Worm (Caenorhabditis elegans): ENCODE data around the gene gly-20.

gly-20 gene

DNA sequence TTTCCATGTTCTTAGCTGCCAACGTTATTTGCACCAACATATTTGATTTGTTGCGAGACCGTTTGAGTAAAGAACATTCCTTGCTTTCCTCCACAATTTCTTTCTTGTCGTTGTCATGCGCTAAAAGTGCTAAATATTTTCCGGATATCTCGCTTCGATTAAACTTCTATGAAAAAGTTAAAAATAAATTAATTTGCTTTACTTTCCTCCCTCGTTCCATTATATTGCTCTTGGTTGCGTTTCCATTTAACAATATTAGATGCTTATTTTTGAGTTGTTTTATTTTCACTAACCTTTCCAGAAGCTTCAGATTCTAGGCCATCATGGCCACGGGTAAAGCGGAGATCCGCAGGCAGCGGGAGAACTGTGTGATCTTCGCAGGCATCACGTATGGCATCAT is 40.8 kb upstream of the gly-20 start, which contains the start of gene pgap-1:
Gene pgap-1, plus strand, starts transcription at position 301 of the 400 bp plus-strand sequence.
- no peak for TF ChIP-seq ztf-6 (GFP tag; IDR thresholded peaks at IDR 0.05)
- no peak for TF ChIP-seq F10E7.11 (tag; optimal IDR thresholded peaks at IDR 0.05)
- no peak for TF ChIP-seq sea-2 (GFP tag; IDR thresholded peaks at IDR 0.05)
- TF ChIP-seq repo-1 (tag; optimal IDR thresholded peaks at IDR 0.05), result no peak
- TF ChIP-seq lag-1 (GFP tag; IDR thresholded peaks at IDR 0.05), result no peak
- TF ChIP-seq let-526 (GFP tag; IDR thresholded peaks at IDR 0.05), result no peak
- TF ChIP-seq zim-3 (tag; optimal IDR thresholded peaks at IDR 0.05), result no peak

DNA sequence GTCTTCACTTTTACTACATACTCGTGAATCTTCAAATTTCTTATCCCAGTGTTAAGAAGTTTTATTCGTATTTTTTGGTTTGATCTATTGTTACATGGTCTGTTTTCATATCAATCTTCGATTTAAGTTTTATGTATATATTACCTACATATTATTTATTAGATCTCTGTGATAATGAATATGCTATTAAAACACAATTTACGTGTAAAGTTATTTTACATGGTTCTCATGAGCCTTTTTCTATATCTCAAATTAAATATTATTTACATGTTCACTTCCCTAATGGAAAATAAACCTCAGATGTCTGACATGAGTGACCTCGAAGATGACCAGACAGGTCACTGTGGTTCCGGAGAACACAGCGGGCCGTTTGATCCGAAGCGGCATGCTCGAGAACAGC is 37.8 kb upstream of the gly-20 start, which contains the start of gene mxl-1:
Gene mxl-1, plus strand, starts transcription at position 301 of the 400 bp plus-strand sequence.
- TF ChIP-seq tbp1 (GFP tag; optimal IDR thresholded peaks at IDR 0.05) (no peak), egrh-3 (GFP tag; IDR thresholded peaks at IDR 0.05) (no peak), F57C9.4 (tag; optimal IDR thresholded peaks at IDR 0.05) (no peak), snpc-1.1 (tag; optimal IDR thresholded peaks at IDR 0.05; ENCODE audit: insufficient read depth) (no peak)

ce11 chrV:11245029-11245428 is 37.3 kb upstream of the gly-20 start:
- TF ChIP-seq nhr-179 (tag; optimal IDR thresholded peaks at IDR 0.05) (no peak), dpl-1 (GFP tag; optimal IDR thresholded peaks at IDR 0.05) (no peak), cebp-2 (GFP tag; IDR thresholded peaks at IDR 0.05) (no peak), nhr-90 (tag; optimal IDR thresholded peaks at IDR 0.05) (no peak)

DNA sequence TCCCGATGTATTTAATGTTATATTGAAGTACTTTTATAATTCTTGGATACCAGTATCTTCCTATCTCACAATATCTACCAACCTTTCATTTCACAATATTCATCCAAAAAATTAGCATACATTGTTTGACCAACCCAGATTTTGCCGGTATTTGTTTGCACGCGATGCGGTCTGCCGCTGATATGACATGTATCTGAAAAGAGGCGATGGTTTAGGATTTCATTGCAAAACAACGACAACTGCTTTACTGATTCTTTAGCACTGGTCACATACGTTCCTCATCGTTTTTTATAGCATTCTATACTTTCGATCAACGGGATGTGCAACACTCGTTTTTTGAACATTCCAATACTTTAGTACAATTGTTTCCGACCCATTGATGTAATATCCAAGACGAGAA is 34.5 kb upstream of the gly-20 start, which contains the start of gene mam-4:
Gene mam-4, plus strand, starts transcription at position 301 of the 400 bp plus-strand sequence.
- TF ChIP-seq rcor-1 (GFP tag; IDR thresholded peaks at IDR 0.05), result no peak
- no peak for TF ChIP-seq snpc-4 (GFP tag; optimal IDR thresholded peaks at IDR 0.05)
- TF ChIP-seq snpc-4 (tag; optimal IDR thresholded peaks at IDR 0.05), result no peak
- no peak for TF ChIP-seq aptf-2 (GFP tag; conservative IDR thresholded peaks at IDR 0.05)
- no peak for TF ChIP-seq dpl-1 (GFP tag; optimal IDR thresholded peaks at IDR 0.05)
- no peak for TF ChIP-seq T07F8.4 (tag; optimal IDR thresholded peaks at IDR 0.05)
- no peak for TF ChIP-seq cebp-2 (GFP tag; IDR thresholded peaks at IDR 0.05)
- no peak for TF ChIP-seq pha-4 (tag; optimal IDR thresholded peaks at IDR 0.05)
- TF ChIP-seq egrh-3 (GFP tag; IDR thresholded peaks at IDR 0.05), result no peak

DNA sequence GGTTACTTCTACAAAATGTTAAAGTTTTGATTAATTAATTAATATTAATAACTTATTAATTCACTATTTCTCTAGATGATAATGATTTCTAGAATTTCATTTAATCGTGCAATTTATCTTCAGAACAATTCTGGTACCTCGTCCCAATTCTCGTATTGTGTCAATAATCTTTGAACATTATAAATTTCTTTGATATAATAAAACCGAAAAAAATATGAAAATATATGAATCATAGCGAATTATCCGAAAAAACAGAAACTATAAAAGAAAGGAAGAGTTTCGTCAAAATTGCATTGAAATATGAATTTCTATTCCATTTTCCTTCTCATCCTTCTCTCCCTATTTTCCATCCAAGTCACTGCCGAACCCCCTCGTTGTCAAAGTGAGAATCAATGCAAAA is 31.6 kb upstream of the gly-20 start, which contains the start of gene T19B10.12:
Gene T19B10.12, plus strand, starts transcription at position 301 of the 400 bp plus-strand sequence.
- TF ChIP-seq lin-40 (tag; optimal IDR thresholded peaks at IDR 0.05) (no peak), D2030.7 (GFP tag; IDR thresholded peaks at IDR 0.05) (no peak), ama-1 (optimal IDR thresholded peaks at IDR 0.05) (no peak), ama-1 (GFP tag; optimal IDR thresholded peaks at IDR 0.05) (no peak), gei-17 (GFP tag; optimal IDR thresholded peaks at IDR 0.05) (no peak), rcor-1 (GFP tag; IDR thresholded peaks at IDR 0.05) (no peak), lag-1 (GFP tag; IDR thresholded peaks at IDR 0.05) (no peak), nhr-27 (tag; optimal IDR thresholded peaks at IDR 0.05) (no peak), C17E4.6 (GFP tag; IDR thresholded peaks at IDR 0.05) (no peak), die-1 (tag; optimal IDR thresholded peaks at IDR 0.05) (no peak), B0035.1 (tag; optimal IDR thresholded peaks at IDR 0.05) (no peak)

DNA sequence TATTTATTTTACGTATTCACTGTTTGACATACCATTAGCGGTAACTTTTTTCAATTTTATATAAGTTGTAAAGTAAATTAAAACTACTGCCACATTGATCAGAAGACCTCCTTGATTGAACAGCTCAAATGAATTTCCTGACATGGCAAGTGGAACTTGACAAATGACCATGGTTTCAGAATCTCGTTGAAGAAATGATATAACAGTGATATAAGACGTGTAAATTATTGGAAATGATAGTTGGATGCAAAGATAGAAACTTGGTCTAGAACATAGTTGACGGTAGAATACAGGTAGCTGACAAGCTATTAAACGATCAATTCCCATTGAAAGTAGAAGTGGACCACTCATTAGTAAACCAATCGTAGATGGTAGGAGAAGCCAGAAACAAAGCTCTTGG is 30.6 kb upstream of the gly-20 start:
- no peak for TF ChIP-seq snpc-3.4 (tag; optimal IDR thresholded peaks at IDR 0.05)
